Fruit fly (Drosophila melanogaster): ENCODE data around the gene CG32568.
A peak's percentile ranks its signal among the peaks of the same experiment; 100 is the strongest.

CG32568 gene

dm6 chrX:16780244-16780643, 39.5 kb downstream of the CG32568 start:
- TF ChIP-seq CG8478 (optimal IDR thresholded peaks at IDR 0.05): no peak
- no peak for TF ChIP-seq CTCF (optimal IDR thresholded peaks at IDR 0.05)

- TF ChIP-seq CTCF (optimal IDR thresholded peaks at IDR 0.05) (no peak), CG8478 (optimal IDR thresholded peaks at IDR 0.05) (no peak)
Measured at dm6 chrX:16781055-16781454, 40.3 kb downstream of the CG32568 start.

dm6 chrX:16782175-16782916, 41.6 kb downstream of the CG32568 start:
- TF ChIP-seq CTCF (optimal IDR thresholded peaks at IDR 0.05) (no peak), CG8478 (optimal IDR thresholded peaks at IDR 0.05) (no peak)

dm6 chrX:16783141-16783715, 42.5 kb downstream of the CG32568 start, which contains the start of gene if:
Gene if (minus strand): TSS chrX:16783434.
- TF ChIP-seq CG8478 (optimal IDR thresholded peaks at IDR 0.05) (no peak), CTCF (optimal IDR thresholded peaks at IDR 0.05) (no peak)

- TF ChIP-seq CTCF (optimal IDR thresholded peaks at IDR 0.05) (peak in 1 of 2 experiments; percentile 31), CG8478 (optimal IDR thresholded peaks at IDR 0.05) (no peak)
Measured at dm6 chrX:16783743-16784142, 43.0 kb downstream of the CG32568 start, which contains the start of gene mRpL22. Gene mRpL22 (plus strand): TSS chrX:16783933.

dm6 chrX:16786860-16787415, 46.2 kb downstream of the CG32568 start, which contains the start of the genes CG9609 and Sap30:
Gene CG9609 (minus strand): TSS chrX:16787008.
Gene Sap30 (plus strand): TSS chrX:16787283.
- no peak for TF ChIP-seq CG8478 (optimal IDR thresholded peaks at IDR 0.05)
- TF ChIP-seq CTCF (optimal IDR thresholded peaks at IDR 0.05): no peak

dm6 chrX:16787416-16787900, 46.8 kb downstream of the CG32568 start:
- TF ChIP-seq CG8478 (optimal IDR thresholded peaks at IDR 0.05) (no peak), CTCF (optimal IDR thresholded peaks at IDR 0.05) (no peak)

- TF ChIP-seq CG8478 (optimal IDR thresholded peaks at IDR 0.05) (no peak), CTCF (optimal IDR thresholded peaks at IDR 0.05) (no peak)
Measured at dm6 chrX:16791058-16791457, 50.4 kb downstream of the CG32568 start, which contains the start of gene Rrp45. Gene Rrp45 (minus strand): TSS chrX:16791266.

- TF ChIP-seq CTCF (optimal IDR thresholded peaks at IDR 0.05) (no peak), CG8478 (optimal IDR thresholded peaks at IDR 0.05) (no peak)
Measured at dm6 chrX:16791920-16792829, 51.5 kb downstream of the CG32568 start, which contains the start of gene CG4768. Gene CG4768 (plus strand): TSS chrX:16792119.

Data from S2 (cell line).